Worm (Caenorhabditis elegans): ENCODE results near the gene C44B7.11.
"Not testable (repeated sequence)": the region's sequence is repeated elsewhere in the genome, so short reads cannot be mapped to it uniquely, and the experiment has no call there.

C44B7.11 gene

DNA sequence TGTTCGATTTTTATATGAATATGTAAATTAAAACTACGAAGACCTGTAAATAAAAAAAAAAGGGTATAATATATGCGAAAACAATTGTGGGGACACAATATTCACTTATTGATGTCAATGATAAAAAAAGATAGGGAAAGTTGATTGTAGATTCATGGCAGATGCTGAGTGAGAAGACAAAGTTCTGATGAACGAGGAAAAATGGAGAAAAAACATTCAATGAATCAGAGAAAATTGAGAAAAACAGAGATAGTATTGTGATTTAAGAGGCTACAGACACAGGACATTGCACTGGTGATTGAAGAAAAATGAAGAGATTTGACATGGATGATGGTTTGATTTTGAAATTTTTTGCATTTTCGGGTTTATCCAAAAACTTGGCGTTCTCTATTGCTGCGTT, 11.3 kb upstream of the C44B7.11 start:
- TF ChIP-seq mes-4 (tag; optimal IDR thresholded peaks at IDR 0.05) = no peak
- TF ChIP-seq hmg-1.2 (GFP tag; IDR thresholded peaks at IDR 0.05) = peak; percentile 42; the same call in 1 of the 2 replicates

DNA sequence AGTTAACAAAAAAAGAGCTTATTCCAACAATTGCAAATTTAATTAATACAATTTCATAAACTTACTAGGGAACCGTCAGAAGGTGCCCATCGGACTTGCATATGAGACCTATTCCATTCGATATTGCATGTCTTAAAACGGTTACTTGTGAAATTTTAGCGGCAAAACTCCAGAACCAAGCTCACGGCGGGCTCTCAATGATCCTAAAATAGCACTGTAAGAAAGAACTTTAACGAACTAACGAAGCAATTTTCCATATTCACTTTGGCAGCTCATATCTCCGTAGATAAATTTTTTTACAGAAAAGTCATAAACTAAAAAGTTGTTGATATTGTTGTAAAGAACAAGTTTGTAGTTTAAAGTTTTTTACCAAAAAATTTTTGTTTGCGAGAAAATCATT, 10.3 kb upstream of the C44B7.11 start, which contains the start of gene B0252.3:
TSS of gene B0252.3 (minus strand) at position 101 of the 400 bp plus-strand sequence.
- TF ChIP-seq ets-4 (GFP tag; optimal IDR thresholded peaks at IDR 0.05); nfya-2 (GFP tag; IDR thresholded peaks at IDR 0.05); dpff-1 (tag; optimal IDR thresholded peaks at IDR 0.05): not testable (repeated sequence)

DNA sequence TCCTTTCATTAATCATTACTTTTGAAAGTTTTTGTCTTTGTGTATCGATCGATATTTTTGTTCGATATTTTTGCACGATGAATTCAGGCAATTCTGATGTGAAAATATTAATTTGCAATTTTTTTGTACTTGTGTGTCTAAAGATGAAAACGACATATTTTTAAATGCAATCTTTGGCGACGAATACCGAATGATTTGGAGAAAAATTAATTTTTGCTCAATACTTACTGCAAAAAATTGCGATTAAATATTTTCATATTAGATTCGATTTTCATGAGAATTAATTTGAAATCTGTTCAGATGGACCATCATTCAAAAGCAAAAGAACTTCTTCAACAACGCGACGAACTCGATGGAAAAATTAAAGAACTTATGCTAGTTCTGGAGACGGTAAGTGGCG, 4.5 kb upstream of the C44B7.11 start, which contains the start of gene psmd-9:
TSS of gene psmd-9 (plus strand) at position 301 of the 400 bp plus-strand sequence.
- TF ChIP-seq D2030.7 (GFP tag; IDR thresholded peaks at IDR 0.05) (no peak), ztf-3 (GFP tag; optimal IDR thresholded peaks at IDR 0.05) (no peak), F55B11.4 (tag; optimal IDR thresholded peaks at IDR 0.05; ENCODE audit: borderline replicate concordance, insufficient read depth) (no peak), let-607 (tag; optimal IDR thresholded peaks at IDR 0.05) (no peak), ztf-6 (GFP tag; IDR thresholded peaks at IDR 0.05) (no peak), Y53G8AR.9 (GFP tag; conservative IDR thresholded peaks at IDR 0.05) (no peak), C17E4.6 (GFP tag; IDR thresholded peaks at IDR 0.05) (no peak), ceh-40 (GFP tag; IDR thresholded peaks at IDR 0.05) (no peak)

DNA sequence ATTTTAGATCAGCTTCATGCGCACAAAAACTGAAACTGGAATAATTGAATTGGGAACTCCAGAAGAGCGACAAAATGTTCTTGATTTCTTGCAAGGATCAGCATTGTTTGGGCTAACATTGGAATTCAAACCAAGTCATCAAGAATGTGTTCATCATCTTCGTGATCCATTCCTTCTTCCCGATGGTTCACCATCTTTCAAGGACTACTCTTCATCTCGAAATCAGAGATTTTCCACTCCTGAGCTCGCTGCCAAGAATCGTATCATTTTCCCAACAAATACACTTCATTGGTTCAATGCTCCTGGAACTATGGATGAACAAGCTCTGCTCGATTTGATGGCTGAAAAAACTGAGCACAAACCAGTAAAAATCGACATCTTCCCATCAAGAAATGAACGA, 3.4 kb upstream of the C44B7.11 start:
- no peak for TF ChIP-seq ceh-100 (GFP tag; IDR thresholded peaks at IDR 0.05)
- TF ChIP-seq athp-1 (tag; optimal IDR thresholded peaks at IDR 0.05) = no peak
- TF ChIP-seq hlh-26 (GFP tag; conservative IDR thresholded peaks at IDR 0.05) = no peak

DNA sequence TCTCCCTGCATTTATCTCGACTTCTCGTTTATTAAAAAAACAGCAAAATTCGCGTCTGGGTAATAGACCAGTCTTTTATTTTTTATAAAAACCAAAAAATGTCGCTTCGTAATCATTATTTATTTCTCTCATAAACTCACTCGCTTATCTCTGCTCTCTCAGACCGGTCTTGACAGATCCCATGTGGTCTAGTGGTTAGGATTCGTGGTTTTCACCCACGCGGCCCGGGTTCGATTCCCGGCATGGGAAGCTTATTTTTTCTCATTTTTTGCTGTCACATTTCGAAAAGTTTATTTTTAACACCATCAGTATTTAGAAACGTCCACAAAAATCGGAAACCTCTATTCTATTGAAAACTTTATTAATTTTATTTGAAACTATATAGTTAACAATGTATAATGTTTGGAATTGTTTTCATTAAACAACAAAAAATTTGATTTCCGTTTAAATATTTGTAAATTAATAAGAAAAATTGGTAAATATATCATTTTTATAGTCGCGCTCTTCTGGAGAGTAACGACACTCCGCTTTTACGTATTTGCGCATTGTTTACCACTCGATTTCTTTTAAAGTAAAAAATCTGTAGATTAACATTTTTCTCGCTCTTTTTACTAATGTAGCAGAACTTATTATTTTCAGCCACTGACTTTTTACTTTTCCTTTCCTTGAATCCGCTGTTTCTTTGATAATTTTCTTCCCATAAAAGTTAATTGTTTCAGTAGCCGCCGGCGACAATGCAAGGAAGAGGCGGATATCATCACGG, 858 bp upstream of the C44B7.11 start, which contains the start of gene hrpl-1:
TSS of gene hrpl-1 (plus strand) at position 713 of the 763 bp plus-strand sequence.
- TF ChIP-seq hrde-1 (tag; optimal IDR thresholded peaks at IDR 0.05; ENCODE audit: borderline replicate concordance) (peak; percentile 31), pbrm-1 (GFP tag; IDR thresholded peaks at IDR 0.05) (0 out of 2 replicates have a peak, but pooled peaks have one; percentile 27), K12H6.12 (tag; optimal IDR thresholded peaks at IDR 0.05) (no peak), athp-1 (tag; optimal IDR thresholded peaks at IDR 0.05) (no peak), lin-26 (GFP tag; IDR thresholded peaks at IDR 0.05) (0 out of 2 replicates have a peak, but pooled peaks have one; percentile 57), efl-1 (GFP tag; optimal IDR thresholded peaks at IDR 0.05) (no peak), attf-3 (GFP tag; conservative IDR thresholded peaks at IDR 0.05) (0 out of 2 replicates have a peak, but pooled peaks have one; percentile 48), bed-2 (GFP tag; IDR thresholded peaks at IDR 0.05) (no peak), mxl-1 (tag; optimal IDR thresholded peaks at IDR 0.05) (peak; percentile 20), him-1 (tag; optimal IDR thresholded peaks at IDR 0.05) (peak; percentile 15), D2030.7 (GFP tag; IDR thresholded peaks at IDR 0.05) (no peak), mes-4 (tag; optimal IDR thresholded peaks at IDR 0.05) (peak; percentile 58), snpc-4 (GFP tag; optimal IDR thresholded peaks at IDR 0.05) (no peak), snpc-4 (tag; optimal IDR thresholded peaks at IDR 0.05) (peak in 1 of 4 experiments; percentile 11), hmg-1.2 (GFP tag; IDR thresholded peaks at IDR 0.05) (peak; percentile 29; the same call in 1 of the 2 replicates), B0261.1 (tag; optimal IDR thresholded peaks at IDR 0.05) (peak; percentile 73), die-1 (tag; optimal IDR thresholded peaks at IDR 0.05) (peak; percentile 74), lin-54 (GFP tag; optimal IDR thresholded peaks at IDR 0.05) (peak; percentile 0), dpff-1 (tag; optimal IDR thresholded peaks at IDR 0.05) (no peak), somi-1 (GFP tag; optimal IDR thresholded peaks at IDR 0.05) (peak; percentile 45), F57C9.4 (tag; optimal IDR thresholded peaks at IDR 0.05) (no peak), nhr-90 (tag; optimal IDR thresholded peaks at IDR 0.05) (peak; percentile 20), rpc-1 (optimal IDR thresholded peaks at IDR 0.05) (peak; percentile 57), rpc-1 (tag; optimal IDR thresholded peaks at IDR 0.05) (peak; percentile 76), tbp1 (GFP tag; optimal IDR thresholded peaks at IDR 0.05) (peak; percentile 90), cebp-1 (GFP tag; IDR thresholded peaks at IDR 0.05) (no peak), cebp-1 (tag; optimal IDR thresholded peaks at IDR 0.05) (peak; percentile 24)
